Fruit fly (Drosophila melanogaster) whole organism, pupa: Measurements from ENCODE around the gene RluA-1.

Experiments
- CG10348 ChIP-seq: fragments of 200-800 bp; sonication (Bioruptor generic); IDR thresholded peaks from 2 replicates; pipeline ENCODE4 v1.3.6; 2022; ENCODE audit warnings: missing biosample characterization, missing genetic modification characterization
- CG12605 ChIP-seq: fragments of 200-800 bp; sonication (Bioruptor generic); IDR thresholded peaks from 2 replicates; pipeline ENCODE4 v1.3.6; 2022; ENCODE audit warnings: missing biosample characterization, missing genetic modification characterization
- CG13204 ChIP-seq: fragments of 200-800 bp; sonication (Bioruptor generic); optimal IDR thresholded peaks from 2 replicates; lab custom pipeline; 2018; ENCODE audit warnings: missing biosample characterization, mild to moderate bottlenecking, missing genetic modification characterization, moderate library complexity
- CG14655 ChIP-seq: fragments of 200-800 bp; sonication (Bioruptor generic); optimal IDR thresholded peaks from 3 replicates; lab custom pipeline; 2017; ENCODE audit warnings: mild to moderate bottlenecking, missing biosample characterization, missing genetic modification reagents, missing genetic modification characterization
- CG15710 ChIP-seq: fragments of 200-800 bp; sonication (Bioruptor generic); optimal IDR thresholded peaks from 2 replicates; lab custom pipeline; 2018; ENCODE audit warnings: missing biosample characterization, mild to moderate bottlenecking, missing genetic modification characterization, moderate library complexity
- CG17806 ChIP-seq: fragments of 200-800 bp; sonication (Bioruptor generic); optimal IDR thresholded peaks from 2 replicates; lab custom pipeline; 2018; ENCODE audit warnings: missing biosample characterization, mild to moderate bottlenecking, missing genetic modification characterization, moderate library complexity
- CG32121 ChIP-seq: fragments of 200-800 bp; sonication (Bioruptor generic); IDR thresholded peaks from 2 replicates; pipeline ENCODE4 v1.3.6; 2022; ENCODE audit warnings: missing biosample characterization, missing genetic modification characterization
- CG34367 ChIP-seq: fragments of 200-800 bp; sonication (Bioruptor generic); optimal IDR thresholded peaks from 2 replicates; lab custom pipeline; 2018; ENCODE audit warnings: missing biosample characterization, mild to moderate bottlenecking, missing genetic modification characterization
- CG4496 ChIP-seq: fragments of 200-800 bp; sonication (Bioruptor generic); IDR thresholded peaks from 3 replicates; pipeline ENCODE4 v1.3.6; 2022; ENCODE audit warnings: missing biosample characterization, missing genetic modification characterization
- CG8159 ChIP-seq: fragments of 200-800 bp; sonication (Bioruptor generic); optimal IDR thresholded peaks from 3 replicates; lab custom pipeline; 2018; ENCODE audit warnings: missing biosample characterization, mild to moderate bottlenecking, missing genetic modification characterization, moderate library complexity
- CG8301 ChIP-seq: fragments of 200-800 bp; sonication (Bioruptor generic); optimal IDR thresholded peaks from 2 replicates; lab custom pipeline; 2018; ENCODE audit warnings: missing biosample characterization, mild to moderate bottlenecking, missing genetic modification characterization
- CG9948 ChIP-seq: fragments of 200-800 bp; sonication (Bioruptor generic); optimal IDR thresholded peaks from 2 replicates; lab custom pipeline; 2018; ENCODE audit warnings: missing biosample characterization, mild to moderate bottlenecking, missing genetic modification characterization, moderate library complexity
- D1 ChIP-seq: fragments of 200-800 bp; sonication (Bioruptor generic); optimal IDR thresholded peaks from 2 replicates; lab custom pipeline; 2018; ENCODE audit warnings: missing biosample characterization, mild to moderate bottlenecking, missing genetic modification characterization, moderate library complexity
- EcR ChIP-seq: fragments of 200-800 bp; sonication (Bioruptor generic); optimal IDR thresholded peaks from 3 replicates; lab custom pipeline; 2019; ENCODE audit warnings: missing biosample characterization, missing genetic modification characterization, mild to moderate bottlenecking, moderate library complexity, missing genetic modification reagents
- Ets98B ChIP-seq: fragments of 200-800 bp; sonication (Bioruptor generic); IDR thresholded peaks from 2 replicates; pipeline ENCODE4 v1.3.6; 2022; ENCODE audit warnings: missing biosample characterization, missing genetic modification characterization
- Pif1B ChIP-seq: fragments of 200-800 bp; sonication (Bioruptor generic); optimal IDR thresholded peaks from 3 replicates; lab custom pipeline; 2016; ENCODE audit warnings: missing biosample characterization, missing genetic modification characterization
- Snoo ChIP-seq: fragments of 200-800 bp; sonication (Bioruptor generic); optimal IDR thresholded peaks from 3 replicates; lab custom pipeline; 2017; ENCODE audit warnings: missing biosample characterization, mild to moderate bottlenecking, missing genetic modification characterization, inconsistent platforms
- fd96Ca ChIP-seq: fragments of 200-800 bp; sonication (Bioruptor generic); IDR thresholded peaks from 3 replicates; pipeline ENCODE4 v1.3.6; 2022; ENCODE audit warnings: missing biosample characterization, missing genetic modification characterization
- gl ChIP-seq: fragments of 200-800 bp; sonication (Bioruptor generic); optimal IDR thresholded peaks from 2 replicates; lab custom pipeline; 2018; ENCODE audit warnings: missing biosample characterization, mild to moderate bottlenecking, missing genetic modification characterization
- rn ChIP-seq: fragments of 200-800 bp; sonication (Bioruptor generic); IDR thresholded peaks from 2 replicates; pipeline ENCODE4 v1.3.6; 2022; ENCODE audit warnings: missing biosample characterization, missing genetic modification characterization

Gene RluA-1

dm6 chr2L:10428528-10428927 is 45.6 kb downstream of the RluA-1 start, which contains the start of gene CG5188:
TSS of gene CG5188 (plus strand) at chr2L:10428829.
- TF ChIP-seq rn (GFP tag; lab: Robert Waterston, UW), result no peak
- peak; percentile 34 for TF ChIP-seq Snoo (tag; lab: Kevin White, UChicago)
- TF ChIP-seq CG8159 (tag; lab: Kevin White, UChicago), result peak; percentile 48
- TF ChIP-seq CG12605 (GFP tag; lab: Robert Waterston, UW), result peak; percentile 58
- TF ChIP-seq CG9948 (tag; lab: Kevin White, UChicago), result peak; percentile 9
- TF ChIP-seq CG4496 (GFP tag; lab: Robert Waterston, UW), result peak; percentile 25; the same call in 1 of the 3 replicates
- peak; percentile 48 for TF ChIP-seq CG32121 (GFP tag; lab: Robert Waterston, UW)
- TF ChIP-seq gl (tag; lab: Kevin White, UChicago), result no peak
- peak; percentile 34 for TF ChIP-seq CG15710
- TF ChIP-seq CG17806 (tag; lab: Kevin White, UChicago), result peak; percentile 38
- peak; percentile 50 for TF ChIP-seq CG8301 (tag; lab: Kevin White, UChicago)
- no peak for TF ChIP-seq fd96Ca (GFP tag; lab: Robert Waterston, UW)
- no peak for TF ChIP-seq Pif1B (GFP tag; lab: Kevin White, UChicago)
- TF ChIP-seq CG34367 (tag; lab: Kevin White, UChicago), result no peak
- peak; percentile 62; the same call in 1 of the 2 replicates for TF ChIP-seq Ets98B (GFP tag; lab: Robert Waterston, UW)

DNA sequence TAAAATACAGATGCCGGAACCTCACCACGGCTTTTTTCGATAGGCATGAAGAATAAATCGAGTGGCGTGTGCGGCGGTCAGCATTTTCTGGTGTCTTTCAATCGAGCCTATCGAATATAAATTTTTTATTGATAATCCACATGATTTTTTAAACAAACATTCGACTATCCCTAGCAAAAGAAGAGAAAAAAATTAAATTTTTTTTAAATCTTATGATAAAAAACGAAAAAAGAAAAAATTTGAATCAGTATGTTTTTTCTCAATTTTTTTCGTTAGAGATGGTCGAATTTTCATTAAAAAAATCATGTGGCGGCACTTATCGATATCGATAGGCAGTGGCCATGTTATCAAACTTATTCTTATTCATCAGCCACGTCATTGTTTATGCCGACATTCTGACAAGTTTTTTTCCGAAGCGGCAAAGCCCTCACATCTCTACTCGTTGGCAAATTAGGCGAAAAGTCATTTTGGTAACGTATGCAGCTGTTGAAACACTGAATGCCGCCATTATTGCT is 47.6 kb downstream of the RluA-1 start, which contains the start of the genes SmB and KdelR:
Gene SmB (minus strand): TSS at position 94 of the 515 bp plus-strand sequence.
Gene KdelR (plus strand): TSS at position 354 of the 515 bp plus-strand sequence.
- no peak for TF ChIP-seq CG9948 (tag; lab: Kevin White, UChicago)
- TF ChIP-seq CG32121 (GFP tag; lab: Robert Waterston, UW), result no peak
- TF ChIP-seq CG10348 (GFP tag; lab: Robert Waterston, UW), result no peak
- TF ChIP-seq Snoo (tag; lab: Kevin White, UChicago), result no peak
- TF ChIP-seq Pif1B (GFP tag; lab: Kevin White, UChicago), result no peak

DNA sequence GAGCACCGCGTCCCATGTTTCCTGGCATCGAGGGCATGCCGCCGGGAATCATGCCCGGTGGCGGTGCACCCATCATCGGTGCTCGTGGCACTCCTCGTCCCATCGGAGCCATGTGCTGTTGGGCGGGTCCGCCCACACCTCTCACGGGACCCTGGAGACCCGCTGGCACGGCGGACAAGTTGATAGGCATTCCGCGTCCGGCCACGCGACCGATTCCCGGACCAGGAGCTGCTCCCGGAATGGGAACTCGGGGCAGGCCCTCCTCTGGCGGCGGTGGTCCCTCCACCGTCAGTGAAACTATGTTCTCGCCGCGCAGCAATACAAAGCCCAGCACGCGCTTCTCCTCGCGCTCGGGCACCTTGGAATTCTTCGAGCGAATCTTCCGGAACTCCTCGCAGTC is 48.5 kb downstream of the RluA-1 start:
- TF ChIP-seq CG10348 (GFP tag; lab: Robert Waterston, UW) (no peak), CG15710 (no peak), EcR (GFP tag; lab: Kevin White, UChicago) (no peak), CG13204 (no peak), CG8159 (tag; lab: Kevin White, UChicago) (no peak), Snoo (tag; lab: Kevin White, UChicago) (no peak), CG14655 (GFP tag; lab: Kevin White, UChicago) (no peak), CG12605 (GFP tag; lab: Robert Waterston, UW) (no peak), gl (tag; lab: Kevin White, UChicago) (no peak), D1 (tag; lab: Kevin White, UChicago) (no peak)

DNA sequence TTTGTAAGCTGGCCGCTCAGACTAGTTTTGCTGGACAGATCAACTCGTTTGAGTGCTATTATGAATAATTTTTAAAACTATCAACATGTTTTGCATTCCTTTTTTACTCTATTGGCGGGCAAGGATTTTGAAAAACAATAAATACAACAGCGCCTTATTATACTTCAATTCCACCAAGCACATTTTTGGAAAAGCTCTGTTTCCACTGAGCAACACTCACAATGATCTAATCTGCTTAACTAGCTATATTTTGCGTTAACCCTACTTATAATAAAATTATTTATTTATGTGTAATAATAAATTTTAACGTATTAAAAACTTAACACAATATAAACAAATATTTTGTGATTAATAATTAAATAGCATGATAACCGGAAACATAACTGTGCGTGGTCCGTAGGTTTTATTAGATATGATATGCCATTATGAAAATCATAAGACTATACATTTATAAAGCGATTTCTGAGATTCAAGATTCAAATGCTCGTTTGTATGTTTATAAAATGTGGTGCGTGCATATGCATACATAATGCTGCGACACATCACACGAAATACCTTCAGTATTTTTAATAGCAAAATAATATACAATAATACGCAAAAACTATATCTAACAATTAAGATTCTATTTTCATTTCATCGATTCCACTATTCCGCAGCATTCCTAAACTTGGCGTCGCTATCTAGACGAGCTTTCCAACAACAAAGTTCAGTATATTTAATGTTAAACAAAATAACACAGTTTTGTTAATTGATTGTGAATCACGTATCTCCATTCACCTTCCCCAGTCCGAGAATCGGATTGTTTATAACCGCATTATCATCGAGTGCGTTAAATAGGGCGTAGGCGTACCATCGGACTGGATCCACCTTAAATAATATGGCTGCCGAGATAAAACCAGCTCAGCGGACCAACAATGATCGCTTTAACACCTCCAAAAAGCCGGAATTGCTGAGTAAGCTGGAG is 51.2 kb downstream of the RluA-1 start, which contains the start of the genes pie and Wdfy2:
Gene pie (minus strand): TSS at position 138 of the 964 bp plus-strand sequence.
Gene Wdfy2 (plus strand): TSS at position 649 of the 964 bp plus-strand sequence.
- TF ChIP-seq CG8301 (tag; lab: Kevin White, UChicago), result no peak
- peak; percentile 16 for TF ChIP-seq CG15710
- TF ChIP-seq CG13204, result no peak
- no peak for TF ChIP-seq CG9948 (tag; lab: Kevin White, UChicago)
- no peak for TF ChIP-seq CG14655 (GFP tag; lab: Kevin White, UChicago)
- TF ChIP-seq Ets98B (GFP tag; lab: Robert Waterston, UW), result no peak

DNA sequence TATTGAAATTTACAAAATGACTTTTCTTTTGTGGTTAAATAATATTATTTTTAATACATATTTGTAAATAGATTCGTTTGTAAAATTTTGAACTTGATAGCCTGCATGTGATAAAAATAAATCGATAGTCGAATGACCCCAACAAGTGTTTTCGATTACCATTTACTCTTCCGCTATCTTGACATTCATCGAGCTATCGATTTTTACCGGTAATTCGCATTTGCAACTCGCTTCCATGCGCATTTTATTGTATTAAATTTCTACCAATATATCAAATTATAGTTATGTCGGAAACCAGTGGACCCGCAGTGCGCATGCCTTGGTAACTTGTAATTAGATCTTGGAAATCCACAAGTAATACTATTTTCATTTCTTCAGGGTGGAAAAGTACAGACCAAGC is 55.2 kb downstream of the RluA-1 start, which contains the start of gene RfC3:
Gene RfC3 (plus strand): TSS at position 210 of the 400 bp plus-strand sequence.
- TF ChIP-seq CG15710, result no peak
- no peak for TF ChIP-seq CG10348 (GFP tag; lab: Robert Waterston, UW)
- TF ChIP-seq CG34367 (tag; lab: Kevin White, UChicago), result no peak
- no peak for TF ChIP-seq CG12605 (GFP tag; lab: Robert Waterston, UW)
- no peak for TF ChIP-seq CG8301 (tag; lab: Kevin White, UChicago)
- no peak for TF ChIP-seq Pif1B (GFP tag; lab: Kevin White, UChicago)
- TF ChIP-seq CG17806 (tag; lab: Kevin White, UChicago), result no peak
- TF ChIP-seq CG9948 (tag; lab: Kevin White, UChicago), result no peak
- TF ChIP-seq CG14655 (GFP tag; lab: Kevin White, UChicago), result no peak
- TF ChIP-seq, all 21 proteins: peak for 0
